Worm (Caenorhabditis elegans) whole organism, late embryonic: ENCODE measurements around the gene arrd-8.

Source experiments
- ceh-14 ChIP-seq: sonication (generic microtip); optimal IDR thresholded peaks from 2 replicates; lab custom pipeline; 2016; ENCODE audit warnings: missing genotype, missing genetic modification characterization, missing compliant biosample characterization
- ets-4 ChIP-seq: sonication (generic microtip); optimal IDR thresholded peaks from 2 replicates; lab custom pipeline; 2016; ENCODE audit warnings: missing genetic modification characterization, missing compliant biosample characterization
- nfya-1 ChIP-seq: sonication (generic microtip); optimal IDR thresholded peaks from 2 replicates; lab custom pipeline; 2017; ENCODE audit warnings: missing genetic modification characterization, mild to moderate bottlenecking, missing compliant biosample characterization, antibody characterized with exemption, moderate library complexity
- syd-9 ChIP-seq: sonication (generic microtip); optimal IDR thresholded peaks from 2 replicates; lab custom pipeline; 2016; ENCODE audit warnings: mild to moderate bottlenecking, missing genetic modification characterization, moderate library complexity, missing compliant biosample characterization
- ttx-3 ChIP-seq: sonication (generic microtip); optimal IDR thresholded peaks from 2 replicates; lab custom pipeline; 2016; ENCODE audit warnings: missing genetic modification reagents, missing genetic modification characterization, missing compliant biosample characterization

DNA sequence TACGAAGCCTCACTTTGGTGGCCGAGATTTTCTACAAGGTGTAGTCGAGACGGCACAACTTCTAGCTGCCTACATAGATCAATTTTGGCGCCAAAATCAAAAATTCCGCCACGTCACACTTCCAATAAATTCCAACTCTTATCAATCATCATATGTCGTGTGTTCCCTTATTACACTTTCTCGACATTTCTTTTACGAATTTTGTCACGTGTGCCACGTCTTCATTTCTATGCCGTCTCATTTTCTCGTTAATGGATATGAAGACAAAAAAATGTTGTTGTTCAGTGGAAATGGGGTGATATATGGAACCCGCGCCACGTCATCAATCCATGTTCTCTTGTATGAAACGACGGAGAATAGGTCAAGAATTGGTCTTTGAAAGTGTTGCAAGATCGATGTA lies 13.3 kb upstream of the arrd-8 start:
- no peak for TF ChIP-seq ets-4
- no peak for TF ChIP-seq ttx-3 (tag; lab: Kevin White, UChicago)
- TF ChIP-seq nfya-1 (tag; lab: Kevin White, UChicago): no peak
- no peak for TF ChIP-seq syd-9 (tag; lab: Kevin White, UChicago)
- TF ChIP-seq ceh-14 (tag; lab: Kevin White, UChicago): no peak
